Worm (Caenorhabditis elegans) whole organism, young adult: ENCODE data around the gene F23D12.7.

Source experiments
- F22D6.2 ChIP-seq: sonication (generic microtip); optimal IDR thresholded peaks from 2 replicates; lab custom pipeline; 2016; ENCODE audit warnings: mild to moderate bottlenecking, missing genetic modification characterization, missing compliant biosample characterization
- F39B2.1 ChIP-seq: fragments of 200-800 bp; sonication (Bioruptor generic); IDR thresholded peaks from 2 replicates; pipeline ENCODE4 v1.3.6; 2022; ENCODE audit warnings: missing genetic modification reagents, missing genetic modification characterization, missing compliant biosample characterization
- F52B5.7 ChIP-seq: sonication (generic microtip); optimal IDR thresholded peaks from 2 replicates; lab custom pipeline; 2016; ENCODE audit warnings: mild to moderate bottlenecking, missing genetic modification characterization, missing compliant biosample characterization
- K12H6.12 ChIP-seq: fragments of 200-800 bp; sonication (Bioruptor generic); optimal IDR thresholded peaks from 2 replicates; lab custom pipeline; 2018; ENCODE audit warnings: mild to moderate bottlenecking, missing genetic modification characterization, missing compliant biosample characterization
- T07F8.4 ChIP-seq: sonication (generic microtip); optimal IDR thresholded peaks from 2 replicates; lab custom pipeline; 2016; ENCODE audit warnings: mild to moderate bottlenecking, missing genetic modification characterization, moderate library complexity, missing compliant biosample characterization
- Y53F4B.3 ChIP-seq: fragments of 200-800 bp; sonication (Bioruptor generic); IDR thresholded peaks from 2 replicates; pipeline ENCODE4 v1.3.6; 2022; ENCODE audit warnings: missing genetic modification reagents, missing genetic modification characterization, missing compliant biosample characterization
- Y53G8AR.9 ChIP-seq: fragments of 200-800 bp; sonication (Bioruptor generic); conservative IDR thresholded peaks from 2 replicates; pipeline ENCODE4 v1.3.6; 2022; ENCODE audit warnings: missing genetic modification reagents, missing genetic modification characterization, missing compliant biosample characterization
- ZK185.1 ChIP-seq: sonication (generic microtip); optimal IDR thresholded peaks from 2 replicates; lab custom pipeline; 2016; ENCODE audit warnings: mild to moderate bottlenecking, missing genetic modification characterization, missing compliant biosample characterization; ENCODE audit not compliant: poor library complexity, severe bottlenecking
- aptf-2 ChIP-seq: fragments of 200-800 bp; sonication (Bioruptor generic); conservative IDR thresholded peaks from 2 replicates; pipeline ENCODE4 v1.3.6; 2022; ENCODE audit warnings: missing genetic modification reagents, missing genetic modification characterization, missing compliant biosample characterization
- attf-5 ChIP-seq: fragments of 200-800 bp; sonication (Bioruptor generic); optimal IDR thresholded peaks from 2 replicates; lab custom pipeline; 2018; ENCODE audit warnings: mild to moderate bottlenecking, missing genetic modification characterization, missing compliant biosample characterization
- attf-6 ChIP-seq: fragments of 200-800 bp; sonication (Bioruptor generic); IDR thresholded peaks from 2 replicates; pipeline ENCODE4 v1.3.6; 2022; ENCODE audit warnings: missing genetic modification reagents, missing genetic modification characterization, missing compliant biosample characterization
- bed-1 ChIP-seq: fragments of 200-800 bp; sonication (Bioruptor generic); IDR thresholded peaks from 2 replicates; pipeline ENCODE4 v1.3.6; 2022; ENCODE audit warnings: missing genetic modification reagents, missing genetic modification characterization, missing compliant biosample characterization
- bed-2 ChIP-seq: fragments of 200-800 bp; sonication (Bioruptor generic); IDR thresholded peaks from 2 replicates; pipeline ENCODE4 v1.3.6; 2022; ENCODE audit warnings: missing genetic modification reagents, missing genetic modification characterization, missing compliant biosample characterization
- ccch-3 ChIP-seq: fragments of 200-800 bp; sonication (Bioruptor generic); optimal IDR thresholded peaks from 2 replicates; lab custom pipeline; 2018; ENCODE audit warnings: mild to moderate bottlenecking, missing genetic modification characterization, missing compliant biosample characterization
- ceh-100 ChIP-seq: fragments of 200-800 bp; sonication (Bioruptor generic); IDR thresholded peaks from 2 replicates; pipeline ENCODE4 v1.3.6; 2022; ENCODE audit warnings: missing genetic modification reagents, missing genetic modification characterization, missing compliant biosample characterization
- ceh-27 ChIP-seq: fragments of 200-800 bp; sonication (Bioruptor generic); optimal IDR thresholded peaks from 2 replicates; lab custom pipeline; 2018; ENCODE audit warnings: mild to moderate bottlenecking, missing genetic modification characterization, moderate library complexity, missing compliant biosample characterization
- ceh-58 ChIP-seq: fragments of 200-800 bp; sonication (Bioruptor generic); IDR thresholded peaks from 2 replicates; pipeline ENCODE4 v1.3.6; 2022; ENCODE audit warnings: missing genetic modification characterization, missing compliant biosample characterization
- ceh-79 ChIP-seq: sonication (generic microtip); optimal IDR thresholded peaks from 2 replicates; lab custom pipeline; 2017; ENCODE audit warnings: mild to moderate bottlenecking, missing genetic modification characterization, missing compliant biosample characterization
- ceh-91 ChIP-seq: fragments of 200-800 bp; sonication (Bioruptor generic); IDR thresholded peaks from 2 replicates; pipeline ENCODE4 v1.3.6; 2022; ENCODE audit warnings: missing genetic modification reagents, missing genetic modification characterization, missing compliant biosample characterization
- dox-1 ChIP-seq: fragments of 200-800 bp; sonication (Bioruptor generic); IDR thresholded peaks from 2 replicates; pipeline ENCODE4 v1.3.6; 2022; ENCODE audit warnings: missing genetic modification reagents, missing genetic modification characterization, missing compliant biosample characterization
- dpl-1 ChIP-seq: fragments of 150-350 bp; optimal IDR thresholded peaks from 2 replicates; lab custom pipeline; 2014; ENCODE audit warnings: missing biosample characterization, missing genetic modification reagents, missing genetic modification characterization
- efl-1 ChIP-seq: fragments of 150-350 bp; optimal IDR thresholded peaks from 2 replicates; lab custom pipeline; 2014; ENCODE audit warnings: missing biosample characterization, missing genetic modification reagents, missing genetic modification characterization
- egl-44 ChIP-seq: fragments of 200-800 bp; sonication (Bioruptor generic); IDR thresholded peaks from 2 replicates; pipeline ENCODE4 v1.3.6; 2022; ENCODE audit warnings: missing genetic modification reagents, missing genetic modification characterization, missing compliant biosample characterization
- gei-17 ChIP-seq: fragments of 200-800 bp; sonication (Bioruptor generic); optimal IDR thresholded peaks from 2 replicates; lab custom pipeline; 2018; ENCODE audit warnings: mild to moderate bottlenecking, missing genetic modification characterization, missing compliant biosample characterization
- him-1 ChIP-seq: sonication (generic microtip); optimal IDR thresholded peaks from 2 replicates; lab custom pipeline; 2016; ENCODE audit warnings: missing genotype, missing genetic modification reagents, missing genetic modification characterization, missing compliant biosample characterization
- hrde-1 ChIP-seq: sonication (generic microtip); optimal IDR thresholded peaks from 2 replicates; lab custom pipeline; 2016; ENCODE audit warnings: missing genetic modification characterization, mild to moderate bottlenecking, missing compliant biosample characterization, moderate library complexity, missing genotype, missing genetic modification reagents, borderline replicate concordance
- lag-1 ChIP-seq: fragments of 200-800 bp; sonication (Bioruptor generic); IDR thresholded peaks from 2 replicates; pipeline ENCODE4 v1.3.6; 2022; ENCODE audit warnings: missing genetic modification reagents, missing genetic modification characterization, missing compliant biosample characterization
- lin-35 ChIP-seq, 3 experiments: fragments of 150-350 bp in 2 of 3; sonication (generic microtip) in 1 of 3; optimal IDR thresholded peaks; 2 replicates each; lab custom pipeline; 2014 to 2018; ENCODE audit warnings: missing biosample characterization in 3 of 3, missing genetic modification characterization in 3 of 3, missing genetic modification reagents in 3 of 3
- lin-40 ChIP-seq: sonication (generic microtip); optimal IDR thresholded peaks from 2 replicates; lab custom pipeline; 2016; ENCODE audit warnings: missing genetic modification characterization, mild to moderate bottlenecking, missing compliant biosample characterization, missing genotype, missing genetic modification reagents
- lin-54 ChIP-seq: fragments of 200-800 bp; sonication (Bioruptor generic); optimal IDR thresholded peaks from 2 replicates; lab custom pipeline; 2018; ENCODE audit warnings: mild to moderate bottlenecking, missing genetic modification characterization, missing compliant biosample characterization
- mcd-1 ChIP-seq: fragments of 200-800 bp; sonication (Bioruptor generic); IDR thresholded peaks from 2 replicates; pipeline ENCODE4 v1.3.6; 2022; ENCODE audit warnings: missing genetic modification reagents, missing genetic modification characterization, missing compliant biosample characterization
- nhr-179 ChIP-seq: sonication (generic microtip); optimal IDR thresholded peaks from 2 replicates; lab custom pipeline; 2016; ENCODE audit warnings: mild to moderate bottlenecking, missing genetic modification characterization, missing compliant biosample characterization
- nhr-27 ChIP-seq: fragments of 200-800 bp; sonication (Bioruptor generic); optimal IDR thresholded peaks from 2 replicates; lab custom pipeline; 2018; ENCODE audit warnings: mild to moderate bottlenecking, missing genetic modification characterization, moderate library complexity, missing compliant biosample characterization
- pbrm-1 ChIP-seq: fragments of 200-800 bp; sonication (Bioruptor generic); IDR thresholded peaks from 2 replicates; pipeline ENCODE4 v1.3.6; 2022; ENCODE audit warnings: missing genetic modification reagents, missing genetic modification characterization, missing compliant biosample characterization
- rcor-1 ChIP-seq: fragments of 200-800 bp; sonication (Bioruptor generic); IDR thresholded peaks from 2 replicates; pipeline ENCODE4 v1.3.6; 2022; ENCODE audit warnings: missing genetic modification reagents, missing genetic modification characterization, missing compliant biosample characterization
- repo-1 ChIP-seq: sonication (generic microtip); optimal IDR thresholded peaks from 2 replicates; lab custom pipeline; 2017; ENCODE audit warnings: mild to moderate bottlenecking, missing genetic modification characterization, missing compliant biosample characterization
- snpc-1.1 ChIP-seq: sonication (generic microtip); optimal IDR thresholded peaks from 2 replicates; lab custom pipeline; 2017; ENCODE audit warnings: missing genetic modification characterization, mild to moderate bottlenecking, missing compliant biosample characterization, antibody characterized with exemption, moderate library complexity, missing genotype, missing genetic modification reagents; ENCODE audit not compliant: insufficient read depth
- snpc-1.3 ChIP-seq: sonication (generic microtip); optimal IDR thresholded peaks from 2 replicates; lab custom pipeline; 2017; ENCODE audit warnings: missing genetic modification characterization, mild to moderate bottlenecking, missing compliant biosample characterization, antibody characterized with exemption, moderate library complexity, missing genotype, missing genetic modification reagents; ENCODE audit not compliant: insufficient read depth
- snpc-3.4 ChIP-seq: sonication (generic microtip); optimal IDR thresholded peaks from 2 replicates; lab custom pipeline; 2017; ENCODE audit warnings: missing genetic modification characterization, mild to moderate bottlenecking, missing compliant biosample characterization, antibody characterized with exemption, moderate library complexity, missing genotype, missing genetic modification reagents
- snpc-4 ChIP-seq, 5 experiments: fragments of 150-350 bp in 1 of 5; sonication (generic microtip) in 4 of 5; optimal IDR thresholded peaks; 2 replicates each; lab custom pipeline; 2014 to 2018; ENCODE audit warnings: missing genetic modification characterization in 5 of 5, missing biosample characterization in 3 of 5, antibody characterized with exemption in 2 of 5, mild to moderate bottlenecking in 2 of 5, missing compliant biosample characterization in 2 of 5, missing genotype in 2 of 5, moderate library complexity in 2 of 5, missing genetic modification reagents in 1 of 5
- somi-1 ChIP-seq: fragments of 200-800 bp; sonication (Bioruptor generic); optimal IDR thresholded peaks from 2 replicates; lab custom pipeline; 2018; ENCODE audit warnings: mild to moderate bottlenecking, missing genetic modification characterization, missing compliant biosample characterization
- tbx-9 ChIP-seq: sonication (generic microtip); optimal IDR thresholded peaks from 2 replicates; lab custom pipeline; 2016; ENCODE audit warnings: borderline replicate concordance, missing genetic modification characterization, inconsistent platforms, missing compliant biosample characterization
- unc-62 ChIP-seq: fragments of 150-350 bp; optimal IDR thresholded peaks from 2 replicates; lab custom pipeline; 2014; ENCODE audit warnings: missing biosample characterization, missing genetic modification reagents, missing genetic modification characterization
- ztf-25 ChIP-seq: fragments of 200-800 bp; sonication (Bioruptor generic); IDR thresholded peaks from 2 replicates; pipeline ENCODE4 v1.3.6; 2022; ENCODE audit warnings: missing genetic modification reagents, missing genetic modification characterization, missing compliant biosample characterization
- ztf-3 ChIP-seq: fragments of 200-800 bp; sonication (Bioruptor generic); optimal IDR thresholded peaks from 2 replicates; lab custom pipeline; 2018; ENCODE audit warnings: mild to moderate bottlenecking, missing genetic modification characterization, missing compliant biosample characterization
- ztf-6 ChIP-seq: fragments of 200-800 bp; sonication (Bioruptor generic); IDR thresholded peaks from 2 replicates; pipeline ENCODE4 v1.3.6; 2022; ENCODE audit warnings: missing genetic modification reagents, missing genetic modification characterization, missing compliant biosample characterization

F23D12.7 gene

DNA sequence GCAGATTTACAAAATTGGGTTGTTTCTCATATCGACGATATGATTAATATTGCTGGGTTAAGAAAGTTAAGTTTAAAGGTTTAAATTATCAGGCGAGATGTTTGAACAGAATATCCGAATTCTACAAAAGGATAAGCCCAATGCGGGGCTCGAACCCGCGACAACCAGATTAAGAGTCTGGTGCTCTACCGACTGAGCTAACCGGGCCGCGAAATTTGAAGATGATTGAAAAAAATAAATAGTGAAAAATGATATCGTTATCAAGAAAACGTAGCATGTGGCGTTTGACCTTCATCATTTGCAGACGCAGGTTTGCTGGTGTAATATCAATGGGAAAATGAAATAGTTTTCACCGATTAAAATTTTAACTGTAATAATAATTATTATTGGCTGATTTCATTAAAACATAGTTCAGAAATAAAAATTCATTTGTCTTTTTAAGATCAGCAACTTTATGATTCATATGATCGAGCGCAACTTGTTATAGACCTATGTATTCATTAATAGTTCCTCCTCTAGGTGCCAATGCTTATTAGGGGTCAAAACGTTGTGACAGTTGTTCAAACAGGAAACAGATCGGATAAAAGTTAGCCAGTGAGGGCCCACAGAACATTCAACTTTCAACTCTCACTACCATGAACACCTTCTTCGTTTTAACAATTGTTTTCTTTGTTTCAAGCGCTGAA, 25.3 kb upstream of the F23D12.7 start, which contains the start of gene M163.11 (continued):
- no peak for TF ChIP-seq unc-62
- no peak for TF ChIP-seq ceh-91 (GFP tag; lab: Robert Waterston, UW)
- no peak for TF ChIP-seq ceh-58
- TF ChIP-seq attf-6 (GFP tag; lab: Robert Waterston, UW), result 0 out of 2 replicates have a peak, but pooled peaks have one; percentile 25
- TF ChIP-seq him-1, result peak; percentile 14
- peak; percentile 57 for TF ChIP-seq snpc-4 (GFP tag; optimal IDR thresholded peaks at IDR 0.05; lab: Kevin White, UChicago)
- TF ChIP-seq snpc-4 (tag; optimal IDR thresholded peaks at IDR 0.05; lab: Kevin White, UChicago), result peak; percentile 8 to 78 (median 44)
- peak; percentile 66 for TF ChIP-seq rcor-1 (GFP tag; lab: Robert Waterston, UW)
- TF ChIP-seq ceh-100 (GFP tag; lab: Robert Waterston, UW), result no peak
- TF ChIP-seq pbrm-1 (GFP tag; lab: Robert Waterston, UW), result peak; percentile 76
- no peak for TF ChIP-seq nhr-179
- no peak for TF ChIP-seq tbx-9 (tag; lab: Kevin White, UChicago)
- TF ChIP-seq lin-54 (GFP tag; lab: Kevin White, UChicago), result peak; percentile 46
- no peak for TF ChIP-seq efl-1 (GFP tag; lab: Kevin White, UChicago)
- TF ChIP-seq repo-1 (tag; lab: Kevin White, UChicago), result peak; percentile 38
- peak; percentile 75 for TF ChIP-seq dox-1 (GFP tag; lab: Robert Waterston, UW)
- TF ChIP-seq nhr-27 (tag; lab: Kevin White, UChicago), result peak; percentile 44
- 0 out of 2 replicates have a peak, but pooled peaks have one; percentile 46 for TF ChIP-seq egl-44 (GFP tag; lab: Robert Waterston, UW)
- TF ChIP-seq attf-5, result peak; percentile 7
- no peak for TF ChIP-seq ceh-79 (tag; lab: Kevin White, UChicago)
- TF ChIP-seq ceh-27 (GFP tag; lab: Kevin White, UChicago), result no peak
- TF ChIP-seq snpc-1.3, result peak; percentile 63
- no peak for TF ChIP-seq bed-1 (GFP tag; lab: Robert Waterston, UW)
- 0 out of 2 replicates have a peak, but pooled peaks have one; percentile 13 for TF ChIP-seq ztf-6 (GFP tag; lab: Robert Waterston, UW)
- peak; percentile 87 for TF ChIP-seq ZK185.1 (tag; lab: Kevin White, UChicago)
- TF ChIP-seq F52B5.7 (tag; lab: Kevin White, UChicago), result no peak
- TF ChIP-seq dpl-1, result no peak
- no peak for TF ChIP-seq F39B2.1 (GFP tag; lab: Robert Waterston, UW)
- peak; percentile 58 for TF ChIP-seq T07F8.4
- no peak for TF ChIP-seq ztf-3 (GFP tag; lab: Kevin White, UChicago)
- no peak for TF ChIP-seq Y53F4B.3 (GFP tag; lab: Robert Waterston, UW)
- no peak for TF ChIP-seq lag-1 (GFP tag; lab: Robert Waterston, UW)
- no peak for TF ChIP-seq gei-17 (GFP tag; lab: Kevin White, UChicago)

DNA sequence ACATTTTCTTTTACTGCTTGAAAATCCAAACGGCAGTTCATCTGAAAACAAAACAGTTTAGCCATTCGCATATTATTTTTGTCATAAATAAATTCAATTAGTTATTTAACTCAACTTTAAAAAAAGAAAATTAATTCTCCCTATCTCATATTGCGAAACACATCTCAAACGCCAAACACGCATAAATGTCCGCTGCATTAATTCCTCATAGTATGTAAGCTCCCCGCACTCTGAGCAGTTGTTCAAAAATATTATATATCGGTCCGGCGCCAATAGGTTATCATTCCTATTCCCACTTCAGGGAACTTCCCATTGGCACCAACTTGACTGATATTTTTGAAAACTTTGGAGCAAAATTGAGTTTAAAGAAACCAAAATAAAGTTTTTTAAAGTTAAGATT, 24.6 kb upstream of the F23D12.7 start:
- TF ChIP-seq snpc-3.4 (peak; percentile 60), Y53G8AR.9 (no peak), nhr-27 (tag; lab: Kevin White, UChicago) (no peak), ztf-25 (GFP tag; lab: Robert Waterston, UW) (0 out of 2 replicates have a peak, but pooled peaks have one; percentile 16), lin-35 (GFP tag; optimal IDR thresholded peaks at IDR 0.05; lab: Kevin White, UChicago) (peak in 1 of 3 experiments; percentile 19), attf-5 (no peak), snpc-1.1 (tag; lab: Kevin White, UChicago) (peak; percentile 85), K12H6.12 (no peak), ccch-3 (GFP tag; lab: Kevin White, UChicago) (no peak), hrde-1 (tag; lab: Kevin White, UChicago) (no peak), aptf-2 (no peak), bed-2 (GFP tag; lab: Robert Waterston, UW) (no peak), somi-1 (no peak), efl-1 (GFP tag; lab: Kevin White, UChicago) (no peak), mcd-1 (GFP tag; lab: Robert Waterston, UW) (no peak), repo-1 (tag; lab: Kevin White, UChicago) (no peak), lin-40 (tag; lab: Kevin White, UChicago) (peak; percentile 22), F22D6.2 (tag; lab: Kevin White, UChicago) (no peak)
